Worm (Caenorhabditis elegans) whole organism, midembryonic: ENCODE results near the gene sre-5.

Experiments
- cog-1 ChIP-seq: sonication (generic microtip); optimal IDR thresholded peaks from 2 replicates; lab custom pipeline; 2016; ENCODE audit warnings: missing genetic modification characterization, missing compliant biosample characterization
- med-1 ChIP-seq: sonication (generic microtip); optimal IDR thresholded peaks from 2 replicates; lab custom pipeline; 2017; ENCODE audit warnings: missing genetic modification characterization, mild to moderate bottlenecking, missing compliant biosample characterization, antibody characterized with exemption, missing genetic modification reagents; ENCODE audit not compliant: insufficient read depth
- ztf-29 ChIP-seq: fragments of 200-800 bp; sonication (Bioruptor generic); IDR thresholded peaks from 2 replicates; pipeline ENCODE4 v1.3.6; 2022; ENCODE audit warnings: missing genetic modification reagents, missing genetic modification characterization, missing compliant biosample characterization

- no peak for TF ChIP-seq cog-1
- no peak for TF ChIP-seq ztf-29 (GFP tag; lab: Robert Waterston, UW)
- TF ChIP-seq med-1 (GFP tag; lab: Kevin White, UChicago) = no peak
These were observed 45.6 kb upstream of the sre-5 start for ce11 chrIV:3519352-3519751.
